Fruit fly (Drosophila melanogaster): ENCODE data around the gene alphaKap4.

- TF ChIP-seq Mio (GFP tag; optimal IDR thresholded peaks at IDR 0.05): no peak
- no peak for TF ChIP-seq Jra (GFP tag; optimal IDR thresholded peaks at IDR 0.05)
- TF ChIP-seq Dfd (GFP tag; optimal IDR thresholded peaks at IDR 0.05): no peak
- no peak for TF ChIP-seq woc (GFP tag; optimal IDR thresholded peaks at IDR 0.05)
- no peak for TF ChIP-seq Abd-B (GFP tag; optimal IDR thresholded peaks at IDR 0.05)
- no peak for TF ChIP-seq pan (optimal IDR thresholded peaks at IDR 0.05)
- TF ChIP-seq rgr (GFP tag; optimal IDR thresholded peaks at IDR 0.05): no peak
- no peak for TF ChIP-seq h (GFP tag; optimal IDR thresholded peaks at IDR 0.05)
- no peak for TF ChIP-seq usp (GFP tag; optimal IDR thresholded peaks at IDR 0.05)
- no peak for TF ChIP-seq CG9705 (GFP tag; optimal IDR thresholded peaks at IDR 0.05)
- no peak for TF ChIP-seq br (GFP tag; optimal IDR thresholded peaks at IDR 0.05)
These were observed 23.7 kb upstream of the alphaKap4 start, which contains the start of gene CG10477 for dm6 chr3L:6034511-6034910.

All from whole organism, wandering third instar larva.